Worm (Caenorhabditis elegans) whole organism, L3 larva: ENCODE data around the gene F58F6.5.

ENCODE experiments used
- R02D3.7 ChIP-seq: fragments of 150-350 bp; optimal IDR thresholded peaks from 2 replicates; lab custom pipeline; 2014; ENCODE audit warnings: missing biosample characterization, missing genetic modification characterization
- ceh-28 ChIP-seq: fragments of 150-350 bp; optimal IDR thresholded peaks from 2 replicates; lab custom pipeline; 2014; ENCODE audit warnings: missing biosample characterization, missing genetic modification reagents, missing genetic modification characterization
- fkh-10 ChIP-seq: sonication (generic microtip); optimal IDR thresholded peaks from 2 replicates; lab custom pipeline; 2017; ENCODE audit warnings: missing biosample characterization, missing genetic modification reagents, missing genetic modification characterization
- lin-39 ChIP-seq: fragments of 150-350 bp; optimal IDR thresholded peaks from 2 replicates; lab custom pipeline; 2018; ENCODE audit warnings: missing biosample characterization, missing genetic modification reagents, missing genetic modification characterization
- lsy-12 ChIP-seq: sonication (generic microtip); optimal IDR thresholded peaks from 2 replicates; lab custom pipeline; 2016; ENCODE audit warnings: mild to moderate bottlenecking, missing genetic modification characterization, missing compliant biosample characterization
- nhr-77 ChIP-seq: fragments of 150-350 bp; optimal IDR thresholded peaks from 2 replicates; lab custom pipeline; 2014; ENCODE audit warnings: missing biosample characterization, missing genetic modification characterization
- pha-4 ChIP-seq: fragments of 150-350 bp; optimal IDR thresholded peaks from 2 replicates; lab custom pipeline; 2014; ENCODE audit warnings: missing biosample characterization, missing genetic modification reagents, missing genetic modification characterization
- pqm-1 ChIP-seq: fragments of 150-350 bp; optimal IDR thresholded peaks from 2 replicates; lab custom pipeline; 2017; ENCODE audit warnings: missing biosample characterization, missing genetic modification characterization, inconsistent platforms
- tbx-2 ChIP-seq: sonication (generic microtip); optimal IDR thresholded peaks from 2 replicates; lab custom pipeline; 2016; ENCODE audit warnings: mild to moderate bottlenecking, missing genetic modification characterization, missing compliant biosample characterization
- unc-39 ChIP-seq: sonication (generic microtip); optimal IDR thresholded peaks from 4 replicates; lab custom pipeline; 2017; ENCODE audit warnings: missing biosample characterization, missing genetic modification characterization

DNA sequence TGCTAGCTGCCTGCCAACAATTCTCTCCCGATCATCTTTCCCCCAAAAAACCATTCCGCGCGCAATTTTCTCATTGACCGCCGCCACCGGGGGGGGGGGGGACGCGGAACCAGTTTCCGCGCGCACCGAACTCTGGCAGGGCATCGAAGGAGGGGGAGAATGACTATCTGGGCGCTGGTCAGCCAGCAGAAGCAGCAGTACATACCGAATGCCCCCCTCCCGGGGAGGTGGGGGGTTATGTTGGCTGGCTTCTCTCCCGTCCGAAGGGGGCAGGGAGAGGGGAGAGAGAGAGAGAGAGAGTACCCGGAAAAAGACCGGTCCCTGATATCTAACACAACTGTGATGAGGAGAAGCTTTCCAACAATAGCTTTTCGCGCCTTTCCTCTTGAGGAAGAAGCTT is 34.2 kb downstream of the F58F6.5 start:
- TF ChIP-seq unc-39 (no peak), nhr-77 (tag; lab: Kevin White, UChicago) (no peak), fkh-10 (GFP tag; lab: Kevin White, UChicago) (no peak), R02D3.7 (no peak), pqm-1 (no peak), tbx-2 (tag; lab: Kevin White, UChicago) (no peak), ceh-28 (no peak), lin-39 (tag; lab: Kevin White, UChicago) (no peak), lsy-12 (tag; lab: Kevin White, UChicago) (no peak), pha-4 (tag; lab: Kevin White, UChicago) (no peak)
